Worm (Caenorhabditis elegans) whole organism, young adult: ENCODE results near the gene sgnh-1.

Source experiments
- B0336.3 ChIP-seq: fragments of 200-800 bp; sonication (Bioruptor generic); IDR thresholded peaks from 2 replicates; pipeline ENCODE4 v1.3.6; 2022; ENCODE audit warnings: missing genetic modification characterization, missing compliant biosample characterization
- C17E4.6 ChIP-seq: fragments of 200-800 bp; sonication (Bioruptor generic); IDR thresholded peaks from 2 replicates; pipeline ENCODE4 v1.3.6; 2022; ENCODE audit warnings: missing genetic modification reagents, missing genetic modification characterization, missing compliant biosample characterization
- F39B2.1 ChIP-seq: fragments of 200-800 bp; sonication (Bioruptor generic); IDR thresholded peaks from 2 replicates; pipeline ENCODE4 v1.3.6; 2022; ENCODE audit warnings: missing genetic modification reagents, missing genetic modification characterization, missing compliant biosample characterization
- F49E8.2 ChIP-seq: sonication (generic microtip); optimal IDR thresholded peaks from 3 replicates; lab custom pipeline; 2017; ENCODE audit warnings: missing genetic modification characterization, mild to moderate bottlenecking, missing compliant biosample characterization, antibody characterized with exemption, moderate library complexity; ENCODE audit not compliant: insufficient read depth
- F52B5.7 ChIP-seq: sonication (generic microtip); optimal IDR thresholded peaks from 2 replicates; lab custom pipeline; 2016; ENCODE audit warnings: mild to moderate bottlenecking, missing genetic modification characterization, missing compliant biosample characterization
- F55B11.4 ChIP-seq: sonication (generic microtip); optimal IDR thresholded peaks from 2 replicates; lab custom pipeline; 2016; ENCODE audit warnings: missing compliant biosample characterization, missing genetic modification characterization, borderline replicate concordance; ENCODE audit not compliant: insufficient read depth
- F57A8.1 ChIP-seq: fragments of 200-800 bp; sonication (Bioruptor generic); optimal IDR thresholded peaks from 2 replicates; lab custom pipeline; 2018; ENCODE audit warnings: mild to moderate bottlenecking, missing genetic modification characterization, moderate library complexity, missing compliant biosample characterization
- Y53F4B.3 ChIP-seq: fragments of 200-800 bp; sonication (Bioruptor generic); IDR thresholded peaks from 2 replicates; pipeline ENCODE4 v1.3.6; 2022; ENCODE audit warnings: missing genetic modification reagents, missing genetic modification characterization, missing compliant biosample characterization
- Y53G8AR.9 ChIP-seq: fragments of 200-800 bp; sonication (Bioruptor generic); conservative IDR thresholded peaks from 2 replicates; pipeline ENCODE4 v1.3.6; 2022; ENCODE audit warnings: missing genetic modification reagents, missing genetic modification characterization, missing compliant biosample characterization
- Y95B8A.8 ChIP-seq: fragments of 200-800 bp; sonication (Bioruptor generic); IDR thresholded peaks from 2 replicates; pipeline ENCODE4 v1.3.6; 2022; ENCODE audit warnings: missing genetic modification reagents, missing genetic modification characterization, missing compliant biosample characterization
- aptf-2 ChIP-seq: fragments of 200-800 bp; sonication (Bioruptor generic); conservative IDR thresholded peaks from 2 replicates; pipeline ENCODE4 v1.3.6; 2022; ENCODE audit warnings: missing genetic modification reagents, missing genetic modification characterization, missing compliant biosample characterization
- attf-3 ChIP-seq: fragments of 200-800 bp; sonication (Bioruptor generic); conservative IDR thresholded peaks from 2 replicates; pipeline ENCODE4 v1.3.6; 2022; ENCODE audit warnings: missing genetic modification reagents, missing genetic modification characterization, missing compliant biosample characterization
- ccch-3 ChIP-seq: fragments of 200-800 bp; sonication (Bioruptor generic); optimal IDR thresholded peaks from 2 replicates; lab custom pipeline; 2018; ENCODE audit warnings: mild to moderate bottlenecking, missing genetic modification characterization, missing compliant biosample characterization
- cebp-2 ChIP-seq: fragments of 200-800 bp; sonication (Bioruptor generic); IDR thresholded peaks from 2 replicates; pipeline ENCODE4 v1.3.6; 2022; ENCODE audit warnings: missing genetic modification characterization, missing compliant biosample characterization
- ceh-100 ChIP-seq: fragments of 200-800 bp; sonication (Bioruptor generic); IDR thresholded peaks from 2 replicates; pipeline ENCODE4 v1.3.6; 2022; ENCODE audit warnings: missing genetic modification reagents, missing genetic modification characterization, missing compliant biosample characterization
- ceh-27 ChIP-seq: fragments of 200-800 bp; sonication (Bioruptor generic); optimal IDR thresholded peaks from 2 replicates; lab custom pipeline; 2018; ENCODE audit warnings: mild to moderate bottlenecking, missing genetic modification characterization, moderate library complexity, missing compliant biosample characterization
- chd-7 ChIP-seq: sonication (generic microtip); optimal IDR thresholded peaks from 2 replicates; lab custom pipeline; 2016; ENCODE audit warnings: mild to moderate bottlenecking, missing genetic modification characterization, moderate library complexity, missing compliant biosample characterization
- die-1 ChIP-seq: sonication (generic microtip); optimal IDR thresholded peaks from 2 replicates; lab custom pipeline; 2016; ENCODE audit warnings: missing genotype, mild to moderate bottlenecking, missing genetic modification characterization, missing compliant biosample characterization
- dox-1 ChIP-seq: fragments of 200-800 bp; sonication (Bioruptor generic); IDR thresholded peaks from 2 replicates; pipeline ENCODE4 v1.3.6; 2022; ENCODE audit warnings: missing genetic modification reagents, missing genetic modification characterization, missing compliant biosample characterization
- dpff-1 ChIP-seq: sonication (generic microtip); optimal IDR thresholded peaks from 2 replicates; lab custom pipeline; 2017; ENCODE audit warnings: mild to moderate bottlenecking, missing genetic modification characterization, missing compliant biosample characterization
- egl-18 ChIP-seq: fragments of 200-800 bp; sonication (Bioruptor generic); IDR thresholded peaks from 2 replicates; pipeline ENCODE4 v1.3.6; 2022; ENCODE audit warnings: missing genetic modification reagents, missing genetic modification characterization, missing compliant biosample characterization
- egrh-3 ChIP-seq: fragments of 200-800 bp; sonication (Bioruptor generic); IDR thresholded peaks from 2 replicates; pipeline ENCODE4 v1.3.6; 2022; ENCODE audit warnings: missing genetic modification reagents, missing genetic modification characterization, missing compliant biosample characterization
- gei-17 ChIP-seq: fragments of 200-800 bp; sonication (Bioruptor generic); optimal IDR thresholded peaks from 2 replicates; lab custom pipeline; 2018; ENCODE audit warnings: mild to moderate bottlenecking, missing genetic modification characterization, missing compliant biosample characterization
- hmg-1.2 ChIP-seq: fragments of 200-800 bp; sonication (Bioruptor generic); IDR thresholded peaks from 2 replicates; pipeline ENCODE4 v1.3.6; 2022; ENCODE audit warnings: missing genetic modification reagents, missing genetic modification characterization, missing compliant biosample characterization
- hrde-1 ChIP-seq: sonication (generic microtip); optimal IDR thresholded peaks from 2 replicates; lab custom pipeline; 2016; ENCODE audit warnings: missing genetic modification characterization, mild to moderate bottlenecking, missing compliant biosample characterization, moderate library complexity, missing genotype, missing genetic modification reagents, borderline replicate concordance
- hsf-1 ChIP-seq: fragments of 200-800 bp; sonication (Bioruptor generic); IDR thresholded peaks from 2 replicates; pipeline ENCODE4 v1.3.6; 2022; ENCODE audit warnings: missing genetic modification reagents, missing genetic modification characterization, missing compliant biosample characterization
- lin-54 ChIP-seq: fragments of 200-800 bp; sonication (Bioruptor generic); optimal IDR thresholded peaks from 2 replicates; lab custom pipeline; 2018; ENCODE audit warnings: mild to moderate bottlenecking, missing genetic modification characterization, missing compliant biosample characterization
- lir-1 ChIP-seq: fragments of 200-800 bp; sonication (Bioruptor generic); conservative IDR thresholded peaks from 2 replicates; pipeline ENCODE4 v1.3.6; 2022; ENCODE audit warnings: missing genetic modification reagents, missing genetic modification characterization, missing compliant biosample characterization
- lsl-1 ChIP-seq: fragments of 200-800 bp; sonication (Bioruptor generic); optimal IDR thresholded peaks from 2 replicates; lab custom pipeline; 2018; ENCODE audit warnings: mild to moderate bottlenecking, missing genetic modification characterization, moderate library complexity, missing compliant biosample characterization
- madf-3 ChIP-seq: fragments of 200-800 bp; sonication (Bioruptor generic); IDR thresholded peaks from 2 replicates; pipeline ENCODE4 v1.3.6; 2022; ENCODE audit warnings: missing genetic modification reagents, missing genetic modification characterization, missing compliant biosample characterization
- madf-6 ChIP-seq: fragments of 200-800 bp; sonication (Bioruptor generic); IDR thresholded peaks from 2 replicates; pipeline ENCODE4 v1.3.6; 2022; ENCODE audit warnings: missing genetic modification reagents, missing genetic modification characterization, missing compliant biosample characterization
- madf-8 ChIP-seq: fragments of 200-800 bp; sonication (Bioruptor generic); conservative IDR thresholded peaks from 2 replicates; pipeline ENCODE4 v1.3.6; 2022; ENCODE audit warnings: missing genetic modification reagents, missing genetic modification characterization, missing compliant biosample characterization
- nfya-2 ChIP-seq: fragments of 200-800 bp; sonication (Bioruptor generic); IDR thresholded peaks from 2 replicates; pipeline ENCODE4 v1.3.6; 2022; ENCODE audit warnings: missing genetic modification reagents, missing genetic modification characterization, missing compliant biosample characterization
- sdz-38 ChIP-seq: sonication (generic microtip); optimal IDR thresholded peaks from 2 replicates; lab custom pipeline; 2016; ENCODE audit warnings: missing genotype, missing genetic modification characterization, missing compliant biosample characterization
- snpc-4 ChIP-seq, 5 experiments: fragments of 150-350 bp in 1 of 5; sonication (generic microtip) in 4 of 5; optimal IDR thresholded peaks; 2 replicates each; lab custom pipeline; 2014 to 2018; ENCODE audit warnings: missing genetic modification characterization in 5 of 5, missing biosample characterization in 3 of 5, antibody characterized with exemption in 2 of 5, mild to moderate bottlenecking in 2 of 5, missing compliant biosample characterization in 2 of 5, missing genotype in 2 of 5, moderate library complexity in 2 of 5, missing genetic modification reagents in 1 of 5
- sptf-2 ChIP-seq: fragments of 200-800 bp; sonication (Bioruptor generic); optimal IDR thresholded peaks from 2 replicates; lab custom pipeline; 2018; ENCODE audit warnings: mild to moderate bottlenecking, missing genetic modification characterization, missing compliant biosample characterization
- tbp1 ChIP-seq: fragments of 200-800 bp; sonication (Bioruptor generic); optimal IDR thresholded peaks from 2 replicates; lab custom pipeline; 2018; ENCODE audit warnings: mild to moderate bottlenecking, missing genetic modification characterization, missing compliant biosample characterization
- tlf-1 ChIP-seq: fragments of 200-800 bp; sonication (Bioruptor generic); optimal IDR thresholded peaks from 2 replicates; lab custom pipeline; 2018; ENCODE audit warnings: mild to moderate bottlenecking, missing genetic modification characterization, missing compliant biosample characterization
- xnd-1 ChIP-seq: sonication (generic microtip); optimal IDR thresholded peaks from 2 replicates; lab custom pipeline; 2016; ENCODE audit warnings: missing genotype, missing genetic modification reagents, missing genetic modification characterization, missing compliant biosample characterization
- zim-3 ChIP-seq: sonication (generic microtip); optimal IDR thresholded peaks from 2 replicates; lab custom pipeline; 2017; ENCODE audit warnings: mild to moderate bottlenecking, missing genetic modification characterization, moderate library complexity, missing compliant biosample characterization
- ztf-22 ChIP-seq: fragments of 200-800 bp; sonication (Bioruptor generic); optimal IDR thresholded peaks from 2 replicates; lab custom pipeline; 2018; ENCODE audit warnings: mild to moderate bottlenecking, missing genetic modification characterization, moderate library complexity, missing compliant biosample characterization
- ztf-28 ChIP-seq: fragments of 200-800 bp; sonication (Bioruptor generic); IDR thresholded peaks from 2 replicates; pipeline ENCODE4 v1.3.6; 2022; ENCODE audit warnings: missing genetic modification reagents, missing genetic modification characterization, missing compliant biosample characterization

sgnh-1 gene

ce11 chrIV:4874603-4875002 lies 15.1 kb upstream of the sgnh-1 start, which contains the start of gene str-174:
TSS of gene str-174 (minus strand) at chrIV:4874703.
- TF ChIP-seq ztf-22 (GFP tag; lab: Kevin White, UChicago): no peak

DNA sequence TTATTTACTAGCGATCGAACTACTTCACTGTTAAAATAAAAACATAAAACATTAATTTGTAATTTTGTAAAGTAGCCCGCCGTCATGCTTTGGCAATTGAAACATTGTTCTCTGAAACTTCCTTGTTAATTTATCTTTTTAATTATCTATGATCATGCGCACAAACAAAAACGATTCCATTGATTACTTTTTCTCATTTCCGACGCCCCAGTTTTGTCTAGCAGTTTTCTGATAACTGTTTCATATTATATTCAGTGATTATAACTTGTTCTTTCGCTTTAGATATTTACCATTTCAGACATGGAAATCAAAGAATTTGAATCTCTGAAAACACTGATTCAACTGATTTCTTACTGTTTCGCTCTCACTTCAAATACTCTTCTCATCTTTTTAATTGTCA lies 12.6 kb upstream of the sgnh-1 start, which contains the start of gene str-170:
str-170 (plus strand) TSS at position 301 of the 400 bp plus-strand sequence.
- TF ChIP-seq ztf-28 (GFP tag; lab: Robert Waterston, UW) (no peak), F49E8.2 (no peak), aptf-2 (GFP tag; lab: Robert Waterston, UW) (no peak), die-1 (tag; lab: Kevin White, UChicago) (no peak), madf-3 (GFP tag; lab: Robert Waterston, UW) (no peak), Y53F4B.3 (GFP tag; lab: Robert Waterston, UW) (no peak), Y95B8A.8 (no peak), chd-7 (tag; lab: Kevin White, UChicago) (no peak), sdz-38 (tag; lab: Kevin White, UChicago) (no peak), F57A8.1 (no peak), gei-17 (GFP tag; lab: Kevin White, UChicago) (no peak), F39B2.1 (GFP tag; lab: Robert Waterston, UW) (no peak)
- TF ChIP-seq, all 124 proteins: peak for 0

- TF ChIP-seq lir-1 (GFP tag; lab: Robert Waterston, UW): peak; percentile 77
- TF ChIP-seq lin-54: peak; percentile 73
- TF ChIP-seq egl-18 (GFP tag; lab: Robert Waterston, UW): no peak
- peak; percentile 88 for TF ChIP-seq madf-6 (GFP tag; lab: Robert Waterston, UW)
- TF ChIP-seq tlf-1 (GFP tag; lab: Kevin White, UChicago): peak; percentile 16
- TF ChIP-seq xnd-1 (tag; lab: Kevin White, UChicago): peak; percentile 14
- TF ChIP-seq dox-1 (GFP tag; lab: Robert Waterston, UW): no peak
- no peak for TF ChIP-seq F55B11.4
- no peak for TF ChIP-seq ceh-27 (GFP tag; lab: Kevin White, UChicago)
- TF ChIP-seq madf-8 (GFP tag; lab: Robert Waterston, UW): peak; percentile 46
- TF ChIP-seq madf-3 (GFP tag; lab: Robert Waterston, UW): no peak
- peak; percentile 95 for TF ChIP-seq F49E8.2
- peak; percentile 55 for TF ChIP-seq ceh-100 (GFP tag; lab: Robert Waterston, UW)
- TF ChIP-seq cebp-2 (GFP tag; lab: Robert Waterston, UW): no peak
- no peak for TF ChIP-seq chd-7 (tag; lab: Kevin White, UChicago)
- no peak for TF ChIP-seq gei-17 (GFP tag; lab: Kevin White, UChicago)
- peak; percentile 78 for TF ChIP-seq Y53G8AR.9
- no peak; the same call in 1 of the 2 replicates for TF ChIP-seq attf-3 (GFP tag; lab: Robert Waterston, UW)
- no peak for TF ChIP-seq hrde-1 (tag; lab: Kevin White, UChicago)
- TF ChIP-seq B0336.3 (GFP tag; lab: Robert Waterston, UW): no peak; the same call in 1 of the 2 replicates
- TF ChIP-seq sptf-2 (GFP tag; lab: Kevin White, UChicago): no peak
- TF ChIP-seq zim-3 (tag; lab: Kevin White, UChicago): no peak
- TF ChIP-seq Y95B8A.8: 0 out of 2 replicates have a peak, but pooled peaks have one; percentile 58
- peak; percentile 42; the same call in 1 of the 2 replicates for TF ChIP-seq C17E4.6 (GFP tag; lab: Robert Waterston, UW)
- peak; percentile 73 for TF ChIP-seq hsf-1 (GFP tag; lab: Robert Waterston, UW)
- TF ChIP-seq F52B5.7 (tag; lab: Kevin White, UChicago): no peak
- peak; percentile 95 for TF ChIP-seq hmg-1.2
- no peak for TF ChIP-seq nfya-2 (GFP tag; lab: Robert Waterston, UW)
- peak; percentile 81 for TF ChIP-seq tbp1 (GFP tag; lab: Kevin White, UChicago)
- TF ChIP-seq ccch-3 (GFP tag; lab: Kevin White, UChicago): no peak
- peak; percentile 99 for TF ChIP-seq snpc-4 (GFP tag; optimal IDR thresholded peaks at IDR 0.05; lab: Kevin White, UChicago)
- peak; percentile 98 to 99 (median 98) for TF ChIP-seq snpc-4 (tag; optimal IDR thresholded peaks at IDR 0.05; lab: Kevin White, UChicago)
- TF ChIP-seq Y53F4B.3 (GFP tag; lab: Robert Waterston, UW): no peak
- TF ChIP-seq dpff-1 (tag; lab: Kevin White, UChicago): no peak
- 0 out of 2 replicates have a peak, but pooled peaks have one; percentile 26 for TF ChIP-seq egrh-3 (GFP tag; lab: Robert Waterston, UW)
- no peak for TF ChIP-seq sdz-38 (tag; lab: Kevin White, UChicago)
- peak; percentile 75 for TF ChIP-seq lsl-1 (GFP tag; lab: Kevin White, UChicago)
Measured at ce11 chrIV:4880634-4881033, 9.1 kb upstream of the sgnh-1 start.
